Worm (Caenorhabditis elegans) whole organism, L4 larva: ENCODE measurements around the gene eif-2A.

Source experiments
- dpl-1 ChIP-seq: fragments of 150-350 bp; optimal IDR thresholded peaks from 2 replicates; lab custom pipeline; 2014; ENCODE audit warnings: missing biosample characterization, missing genetic modification reagents, missing genetic modification characterization
- mep-1 ChIP-seq: fragments of 150-350 bp; sonication (generic microtip); optimal IDR thresholded peaks from 3 replicates; lab custom pipeline; 2014; ENCODE audit warnings: missing biosample characterization, missing genetic modification characterization
- saeg-2 ChIP-seq: fragments of 200-800 bp; sonication (Bioruptor generic); IDR thresholded peaks from 2 replicates; pipeline ENCODE4 v1.3.6; 2022; ENCODE audit warnings: missing genetic modification reagents, missing genetic modification characterization, missing compliant biosample characterization

DNA sequence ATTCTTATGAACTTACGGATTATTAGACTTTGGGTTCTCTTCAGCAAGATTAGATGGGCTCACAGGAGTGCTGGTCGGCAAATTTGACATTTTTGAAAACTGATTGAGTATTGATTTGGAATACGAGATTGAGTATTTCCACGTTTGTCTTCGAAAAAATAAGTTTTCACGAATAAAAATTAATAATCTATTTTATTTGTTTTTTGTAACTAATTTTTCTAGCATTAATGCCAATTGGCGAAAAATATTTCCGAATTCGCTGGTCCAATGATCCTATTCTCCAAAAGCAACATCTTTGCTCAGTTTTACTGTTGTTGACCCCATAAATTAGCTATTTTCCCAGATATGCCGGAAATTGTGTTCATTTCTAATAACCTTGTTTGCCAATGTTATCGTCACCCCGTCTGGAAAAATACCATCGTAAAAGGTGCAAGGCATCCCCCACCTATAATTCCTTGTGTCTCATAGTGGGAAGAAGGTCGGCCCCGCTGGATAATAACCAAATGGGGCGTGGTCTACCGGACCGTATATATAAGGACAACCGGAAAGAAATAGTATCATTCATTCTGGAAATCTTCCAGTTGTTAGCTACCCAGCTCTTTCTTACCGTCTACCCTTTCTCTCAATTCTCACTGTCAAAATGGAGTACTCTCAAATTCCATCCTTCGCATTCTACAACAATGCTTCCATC lies 47.8 kb downstream of the eif-2A start, which contains the start of the genes ZK673.6 and sdz-37:
- no peak for TF ChIP-seq mep-1 (tag; lab: Kevin White, UChicago)
- no peak for TF ChIP-seq saeg-2 (GFP tag; lab: Robert Waterston, UW)
- TF ChIP-seq dpl-1 (GFP tag; lab: Kevin White, UChicago): no peak
